Worm (Caenorhabditis elegans): ENCODE results near the gene bckd-1A.

DNA sequence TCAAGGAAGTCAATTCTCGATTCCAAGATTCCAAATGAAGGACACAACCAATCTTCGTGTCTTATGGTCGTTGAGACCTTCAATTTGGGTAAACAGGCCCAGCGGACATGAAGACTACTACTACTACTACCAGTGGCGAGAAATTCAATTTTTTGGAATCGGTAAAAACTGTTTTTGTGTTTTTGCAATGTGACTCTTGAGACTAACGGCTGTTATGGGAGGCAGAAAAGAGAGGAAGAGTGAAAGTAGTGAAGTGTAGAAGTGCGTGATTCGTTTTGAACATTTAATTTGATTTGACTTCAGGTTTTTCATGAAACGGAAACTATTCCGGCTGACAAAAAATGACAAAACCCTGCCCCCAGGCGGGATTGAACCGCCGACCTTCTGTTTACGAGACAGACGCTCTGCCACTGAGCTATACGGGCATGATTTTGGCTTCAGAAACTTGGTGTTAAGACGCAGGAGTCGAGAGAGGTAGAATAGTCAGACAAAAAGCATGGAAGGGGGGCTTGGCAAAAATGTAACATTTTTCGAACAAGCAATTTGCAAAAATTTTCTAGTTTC lies 43.5 kb upstream of the bckd-1A start:
- TF ChIP-seq ceh-28 (tag; optimal IDR thresholded peaks at IDR 0.05) (no peak), ceh-16 (tag; optimal IDR thresholded peaks at IDR 0.05) (no peak), mdl-1 (tag; optimal IDR thresholded peaks at IDR 0.05) (no peak), elt-2 (tag; optimal IDR thresholded peaks at IDR 0.05) (peak; percentile 31), snpc-4 (tag; optimal IDR thresholded peaks at IDR 0.05) (no peak), tbx-2 (tag; optimal IDR thresholded peaks at IDR 0.05) (no peak), nhr-77 (tag; optimal IDR thresholded peaks at IDR 0.05) (no peak), lin-15B (tag; optimal IDR thresholded peaks at IDR 0.05) (peak; percentile 7), nhr-237 (tag; optimal IDR thresholded peaks at IDR 0.05) (no peak), ama-1 (optimal IDR thresholded peaks at IDR 0.05) (no peak), lin-39 (tag; optimal IDR thresholded peaks at IDR 0.05) (peak; percentile 56), nhr-12 (tag; optimal IDR thresholded peaks at IDR 0.05) (no peak)
